Worm (Caenorhabditis elegans) whole organism, mixed stage, embryonic: ENCODE results near the gene F53H8.3.

Experiments
- drap-1 ChIP-seq: fragments of 200-800 bp; sonication (Bioruptor generic); optimal IDR thresholded peaks from 3 replicates; lab custom pipeline; 2018; ENCODE audit warnings: mild to moderate bottlenecking, missing genetic modification characterization, missing compliant biosample characterization
- lin-13 ChIP-seq: fragments of 150-350 bp; optimal IDR thresholded peaks from 2 replicates; lab custom pipeline; 2014; ENCODE audit warnings: missing biosample characterization, missing genetic modification characterization
- nhr-237 ChIP-seq: fragments of 150-350 bp; optimal IDR thresholded peaks from 2 replicates; lab custom pipeline; 2014; ENCODE audit warnings: missing biosample characterization, missing genetic modification characterization
- pha-4 ChIP-seq: fragments of 150-350 bp; optimal IDR thresholded peaks from 2 replicates; lab custom pipeline; 2018; ENCODE audit warnings: missing biosample characterization, missing genetic modification reagents, missing genetic modification characterization
- snpc-4 ChIP-seq: fragments of 150-350 bp; optimal IDR thresholded peaks from 2 replicates; lab custom pipeline; 2014; ENCODE audit warnings: missing biosample characterization, missing genetic modification characterization
- tbx-8 ChIP-seq: fragments of 200-800 bp; sonication (Bioruptor generic); optimal IDR thresholded peaks from 2 replicates; lab custom pipeline; 2018; ENCODE audit warnings: mild to moderate bottlenecking, missing genetic modification characterization, moderate library complexity, missing compliant biosample characterization
- unc-120 ChIP-seq: sonication (generic microtip); optimal IDR thresholded peaks from 2 replicates; lab custom pipeline; 2017; ENCODE audit warnings: missing genetic modification characterization, missing compliant biosample characterization; ENCODE audit not compliant: poor library complexity, severe bottlenecking
- unc-62 ChIP-seq: fragments of 150-350 bp; optimal IDR thresholded peaks from 2 replicates; lab custom pipeline; 2014; ENCODE audit warnings: missing biosample characterization, missing genetic modification reagents, missing genetic modification characterization
- ztf-11 ChIP-seq: fragments of 150-350 bp; optimal IDR thresholded peaks from 2 replicates; lab custom pipeline; 2014; ENCODE audit warnings: missing biosample characterization, missing genetic modification characterization

DNA sequence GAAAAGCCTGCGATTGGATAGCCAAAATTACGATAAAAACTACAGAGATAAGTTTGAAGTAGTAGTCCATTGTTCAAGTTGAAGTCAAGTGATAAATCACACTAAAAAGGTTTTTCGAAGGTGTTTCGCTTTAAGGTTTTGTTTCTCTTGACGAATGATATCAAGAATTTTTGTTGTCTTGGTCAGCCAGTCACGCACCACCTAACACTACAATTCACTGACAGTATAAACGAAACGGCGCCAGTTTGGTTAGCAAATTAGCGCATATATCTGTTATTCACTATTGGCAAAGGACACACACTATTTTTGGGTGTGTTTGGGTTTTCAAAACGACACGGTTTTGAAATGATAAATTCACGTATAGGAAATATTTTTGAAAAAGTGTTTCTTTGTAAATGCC is 31.7 kb downstream of the F53H8.3 start, which contains the start of gene C44C1.6:
- TF ChIP-seq nhr-237 (no peak), pha-4 (tag; lab: Kevin White, UChicago) (no peak), tbx-8 (GFP tag; lab: Kevin White, UChicago) (no peak), lin-13 (tag; lab: Kevin White, UChicago) (no peak), snpc-4 (no peak), unc-62 (GFP tag; lab: Kevin White, UChicago) (no peak), ztf-11 (tag; lab: Kevin White, UChicago) (no peak), unc-120 (tag; lab: Kevin White, UChicago) (no peak), drap-1 (GFP tag; lab: Kevin White, UChicago) (no peak)
